Fruit fly (Drosophila melanogaster) whole organism, embryonic: Measurements from ENCODE around the gene Vha68-1.

ENCODE experiments used
- Aef1 ChIP-seq: fragments of 200-800 bp; sonication (Bioruptor generic); IDR thresholded peaks from 3 replicates; pipeline ENCODE4 v1.3.6; 2022; ENCODE audit warnings: missing biosample characterization, missing genetic modification characterization
- Atf-2 ChIP-seq: fragments of 200-800 bp; sonication (Bioruptor generic); optimal IDR thresholded peaks from 2 replicates; lab custom pipeline; 2016; ENCODE audit warnings: missing biosample characterization, missing genetic modification characterization
- Bdp1 ChIP-seq: fragments of 200-800 bp; sonication (Bioruptor generic); optimal IDR thresholded peaks from 3 replicates; lab custom pipeline; 2016; ENCODE audit warnings: missing biosample characterization, missing genetic modification characterization
- CG11085 ChIP-seq: fragments of 200-800 bp; sonication (Bioruptor generic); IDR thresholded peaks from 2 replicates; pipeline ENCODE4 v1.3.6; 2022; ENCODE audit warnings: missing biosample characterization, missing genetic modification characterization
- CG12299 ChIP-seq: fragments of 200-800 bp; sonication (Bioruptor generic); optimal IDR thresholded peaks from 2 replicates; lab custom pipeline; 2018; ENCODE audit warnings: missing biosample characterization, mild to moderate bottlenecking, missing genetic modification characterization
- CG12744 ChIP-seq: fragments of 200-800 bp; sonication (Bioruptor generic); optimal IDR thresholded peaks from 2 replicates; lab custom pipeline; 2016; ENCODE audit warnings: missing biosample characterization, missing genetic modification characterization
- CG12942 ChIP-seq: fragments of 200-800 bp; sonication (Bioruptor generic); optimal IDR thresholded peaks from 3 replicates; lab custom pipeline; 2016; ENCODE audit warnings: missing biosample characterization, missing genetic modification characterization
- CG13287 ChIP-seq: fragments of 200-800 bp; sonication (Bioruptor generic); IDR thresholded peaks from 2 replicates; pipeline ENCODE4 v1.3.6; 2022; ENCODE audit warnings: missing biosample characterization, missing genetic modification characterization; ENCODE audit not compliant: partially characterized antibody
- CG13624 ChIP-seq: fragments of 200-800 bp; sonication (Bioruptor generic); optimal IDR thresholded peaks from 2 replicates; lab custom pipeline; 2016; ENCODE audit warnings: missing biosample characterization, missing genetic modification characterization
- CG14441 ChIP-seq: fragments of 200-800 bp; sonication (Bioruptor generic); IDR thresholded peaks from 2 replicates; pipeline ENCODE4 v1.3.6; 2022; ENCODE audit warnings: missing biosample characterization, missing genetic modification characterization
- CG16863 ChIP-seq: fragments of 200-800 bp; sonication (Bioruptor generic); optimal IDR thresholded peaks from 3 replicates; lab custom pipeline; 2016; ENCODE audit warnings: missing biosample characterization, missing genetic modification characterization
- CG17359 ChIP-seq: fragments of 200-800 bp; sonication (Bioruptor generic); optimal IDR thresholded peaks from 3 replicates; lab custom pipeline; 2018; ENCODE audit warnings: missing biosample characterization, mild to moderate bottlenecking, missing genetic modification characterization, moderate library complexity
- CG17385 ChIP-seq: fragments of 200-800 bp; sonication (Bioruptor generic); optimal IDR thresholded peaks from 3 replicates; lab custom pipeline; 2018; ENCODE audit warnings: missing biosample characterization, mild to moderate bottlenecking, missing genetic modification characterization
- CG17802 ChIP-seq: fragments of 200-800 bp; sonication (Bioruptor generic); optimal IDR thresholded peaks from 2 replicates; lab custom pipeline; 2018; ENCODE audit warnings: missing biosample characterization, mild to moderate bottlenecking, missing genetic modification characterization, moderate library complexity
- CG17912 ChIP-seq: fragments of 200-800 bp; sonication (Bioruptor generic); optimal IDR thresholded peaks from 2 replicates; lab custom pipeline; 2018; ENCODE audit warnings: missing biosample characterization, mild to moderate bottlenecking, missing genetic modification characterization
- CG18011 ChIP-seq: fragments of 200-800 bp; sonication (Bioruptor generic); optimal IDR thresholded peaks from 2 replicates; lab custom pipeline; 2017; ENCODE audit warnings: missing biosample characterization, missing genetic modification characterization, mild to moderate bottlenecking, moderate library complexity, missing genotype
- CG3838 ChIP-seq: fragments of 200-800 bp; sonication (Bioruptor generic); optimal IDR thresholded peaks from 3 replicates; lab custom pipeline; 2016; ENCODE audit warnings: missing biosample characterization, missing genetic modification characterization
- CG3995 ChIP-seq: fragments of 200-800 bp; sonication (Bioruptor generic); optimal IDR thresholded peaks from 3 replicates; lab custom pipeline; 2016; ENCODE audit warnings: missing biosample characterization, missing genetic modification characterization
- CG6683 ChIP-seq: fragments of 200-800 bp; sonication (Bioruptor generic); optimal IDR thresholded peaks from 2 replicates; lab custom pipeline; 2017; ENCODE audit warnings: missing biosample characterization, mild to moderate bottlenecking, missing genetic modification characterization, missing genetic modification reagents
- CG6813 ChIP-seq: fragments of 200-800 bp; sonication (Bioruptor generic); optimal IDR thresholded peaks from 2 replicates; lab custom pipeline; 2017; ENCODE audit warnings: missing biosample characterization, missing genetic modification characterization, mild to moderate bottlenecking, moderate library complexity, missing genetic modification reagents
- CG7556 ChIP-seq: fragments of 200-800 bp; sonication (Bioruptor generic); optimal IDR thresholded peaks from 2 replicates; lab custom pipeline; 2017; ENCODE audit warnings: missing biosample characterization, mild to moderate bottlenecking, missing genetic modification characterization
- CG7987 ChIP-seq: fragments of 200-800 bp; sonication (Bioruptor generic); optimal IDR thresholded peaks from 2 replicates; lab custom pipeline; 2018; ENCODE audit warnings: missing biosample characterization, mild to moderate bottlenecking, missing genetic modification characterization, moderate library complexity
- CG8359 ChIP-seq: fragments of 200-800 bp; sonication (Bioruptor generic); optimal IDR thresholded peaks from 2 replicates; lab custom pipeline; 2017; ENCODE audit warnings: missing biosample characterization, mild to moderate bottlenecking, missing genetic modification characterization, borderline replicate concordance
- CG9797 ChIP-seq: fragments of 200-800 bp; sonication (Bioruptor generic); optimal IDR thresholded peaks from 3 replicates; lab custom pipeline; 2018; ENCODE audit warnings: missing biosample characterization, mild to moderate bottlenecking, missing genetic modification characterization
- CkIIα-i1 ChIP-seq: fragments of 200-800 bp; sonication (Bioruptor generic); IDR thresholded peaks from 2 replicates; pipeline ENCODE4 v1.3.6; 2022; ENCODE audit warnings: missing biosample characterization, missing genetic modification characterization
- Dll ChIP-seq: fragments of 200-800 bp; sonication (Bioruptor generic); IDR thresholded peaks from 4 replicates; pipeline ENCODE4 v1.3.6; 2022; ENCODE audit warnings: missing biosample characterization, missing genetic modification characterization; ENCODE audit not compliant: partially characterized antibody
- ERR ChIP-seq: fragments of 200-800 bp; sonication (Bioruptor generic); optimal IDR thresholded peaks from 2 replicates; lab custom pipeline; 2016; ENCODE audit warnings: missing biosample characterization, missing genetic modification characterization
- HmgD ChIP-seq: fragments of 200-800 bp; sonication (Bioruptor generic); optimal IDR thresholded peaks from 3 replicates; lab custom pipeline; 2016; ENCODE audit warnings: missing biosample characterization, missing genetic modification characterization
- Jarid2 ChIP-seq: fragments of 200-800 bp; sonication (Bioruptor generic); optimal IDR thresholded peaks from 3 replicates; lab custom pipeline; 2017; ENCODE audit warnings: mild to moderate bottlenecking, missing biosample characterization, missing genetic modification reagents, missing genetic modification characterization
- Nf-YA ChIP-seq: fragments of 200-800 bp; sonication (Bioruptor generic); IDR thresholded peaks from 2 replicates; pipeline ENCODE4 v1.3.6; 2022; ENCODE audit warnings: missing biosample characterization, missing genetic modification characterization
- Ssrp ChIP-seq: fragments of 200-800 bp; sonication (Bioruptor generic); optimal IDR thresholded peaks from 2 replicates; lab custom pipeline; 2018; ENCODE audit warnings: missing biosample characterization, mild to moderate bottlenecking, missing genetic modification characterization, moderate library complexity
- ap ChIP-seq: fragments of 200-800 bp; sonication (Bioruptor generic); IDR thresholded peaks from 2 replicates; pipeline ENCODE4 v1.3.6; 2022; ENCODE audit warnings: missing biosample characterization, missing genetic modification characterization
- bcd ChIP-seq: fragments of 200-800 bp; sonication (Bioruptor generic); optimal IDR thresholded peaks from 2 replicates; lab custom pipeline; 2017; ENCODE audit warnings: missing biosample characterization, mild to moderate bottlenecking, missing genetic modification characterization
- btn ChIP-seq: fragments of 200-800 bp; sonication (Bioruptor generic); optimal IDR thresholded peaks from 2 replicates; lab custom pipeline; 2016; ENCODE audit warnings: missing biosample characterization, missing genetic modification characterization
- cato ChIP-seq: fragments of 200-800 bp; sonication (Bioruptor generic); optimal IDR thresholded peaks from 2 replicates; lab custom pipeline; 2016; ENCODE audit warnings: missing biosample characterization, missing genetic modification characterization, borderline replicate concordance
- croc ChIP-seq: fragments of 200-800 bp; sonication (Bioruptor generic); conservative IDR thresholded peaks from 3 replicates; pipeline ENCODE4 v1.3.6; 2022; ENCODE audit warnings: missing biosample characterization, missing genetic modification characterization
- fu2 ChIP-seq: fragments of 200-800 bp; sonication (Bioruptor generic); optimal IDR thresholded peaks from 2 replicates; lab custom pipeline; 2016; ENCODE audit warnings: missing biosample characterization, missing genetic modification characterization
- hb ChIP-seq: fragments of 200-800 bp; sonication (Bioruptor generic); IDR thresholded peaks from 3 replicates; pipeline ENCODE4 v1.3.6; 2022; ENCODE audit warnings: missing biosample characterization, missing genetic modification characterization; ENCODE audit not compliant: partially characterized antibody
- luna ChIP-seq: fragments of 200-800 bp; sonication (Bioruptor generic); optimal IDR thresholded peaks from 2 replicates; lab custom pipeline; 2016; ENCODE audit warnings: missing biosample characterization, missing genetic modification characterization
- nmo ChIP-seq: fragments of 200-800 bp; sonication (Bioruptor generic); optimal IDR thresholded peaks from 2 replicates; lab custom pipeline; 2018; ENCODE audit warnings: missing biosample characterization, mild to moderate bottlenecking, missing genetic modification characterization, moderate library complexity
- pfk ChIP-seq: fragments of 200-800 bp; sonication (Bioruptor generic); optimal IDR thresholded peaks from 2 replicates; lab custom pipeline; 2018; ENCODE audit warnings: missing biosample characterization, mild to moderate bottlenecking, missing genetic modification characterization, moderate library complexity
- prd ChIP-seq, 3 experiments: fragments of >200 bp in 2 of 3; fragments of 200-800 bp in 1 of 3; sonication (Bioruptor generic) in 1 of 3; optimal IDR thresholded peaks in 2 of 3; IDR thresholded peaks in 1 of 3; 2 replicates in 2 of 3; 3 replicates in 1 of 3; pipeline versions ENCODE4 v1.3.6 to Lab custom; 2017 to 2022; ENCODE audit warnings: missing biosample characterization in 1 of 3, missing genetic modification characterization in 1 of 3
- pum ChIP-seq: fragments of 200-800 bp; sonication (Bioruptor generic); optimal IDR thresholded peaks from 2 replicates; lab custom pipeline; 2016; ENCODE audit warnings: missing biosample characterization, missing genetic modification characterization
- scrt ChIP-seq: fragments of 200-800 bp; sonication (Bioruptor generic); optimal IDR thresholded peaks from 2 replicates; lab custom pipeline; 2018; ENCODE audit warnings: missing biosample characterization, mild to moderate bottlenecking, missing genetic modification characterization, moderate library complexity
- sr ChIP-seq: fragments of 200-800 bp; sonication (Bioruptor generic); IDR thresholded peaks from 3 replicates; pipeline ENCODE4 v1.3.6; 2022; ENCODE audit warnings: missing biosample characterization, missing genetic modification characterization
- stc ChIP-seq: fragments of 200-800 bp; sonication (Bioruptor generic); IDR thresholded peaks from 2 replicates; pipeline ENCODE4 v1.3.6; 2022; ENCODE audit warnings: missing biosample characterization, missing genetic modification characterization
- trem ChIP-seq: fragments of 200-800 bp; optimal IDR thresholded peaks from 3 replicates; lab custom pipeline; 2019; ENCODE audit warnings: missing biosample characterization, mild to moderate bottlenecking, missing genetic modification characterization, moderate library complexity
- ttk ChIP-seq: fragments of 200-800 bp; sonication (Bioruptor generic); IDR thresholded peaks from 2 replicates; pipeline ENCODE4 v2.1.2; 2022; ENCODE audit warnings: missing biosample characterization, missing genetic modification characterization
- vnd ChIP-seq: fragments of 200-800 bp; sonication (Bioruptor generic); IDR thresholded peaks from 3 replicates; pipeline ENCODE4 v1.3.6; 2022; ENCODE audit warnings: missing biosample characterization, missing genetic modification characterization; ENCODE audit not compliant: partially characterized antibody
- zen2 ChIP-seq: fragments of 200-800 bp; sonication (Bioruptor generic); IDR thresholded peaks from 3 replicates; pipeline ENCODE4 v1.3.6; 2022; ENCODE audit warnings: missing biosample characterization, missing genetic modification characterization; ENCODE audit not compliant: partially characterized antibody

The Vha68-1 gene

DNA sequence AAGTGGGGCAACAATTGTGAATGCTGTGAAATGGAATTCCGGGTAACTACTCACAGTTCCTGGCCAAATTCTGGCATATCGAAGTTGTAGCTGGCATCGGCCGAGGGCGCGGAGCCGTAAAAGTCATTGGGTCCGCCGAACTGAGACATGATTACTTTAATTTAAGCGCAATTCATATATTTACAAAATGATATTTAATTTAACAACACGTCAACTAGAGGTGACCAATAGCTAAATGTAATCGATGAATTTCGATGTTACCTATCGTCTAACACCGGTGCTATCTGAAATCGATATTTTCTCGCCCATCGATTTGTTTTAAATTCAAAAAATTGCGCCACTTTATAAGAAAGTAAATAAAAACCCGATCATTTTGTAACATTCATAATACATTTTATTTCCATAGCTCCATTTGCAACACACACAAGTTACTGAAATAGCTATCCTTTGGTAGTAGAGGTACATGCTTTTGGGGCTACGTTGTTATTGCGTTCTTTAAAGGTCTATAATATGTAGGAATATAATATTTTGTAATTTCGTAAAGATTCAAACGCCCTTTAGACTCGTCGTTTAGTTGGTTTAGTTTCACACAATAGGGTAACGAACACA lies 3.4 kb downstream of the Vha68-1 start, which contains the start of gene Yip1d1 (continued):
- peak; percentile 5 for TF ChIP-seq nmo
- no peak for TF ChIP-seq Ssrp (tag; lab: Kevin White, UChicago)
- no peak for TF ChIP-seq CG7987 (GFP tag; lab: Kevin White, UChicago)
- no peak for TF ChIP-seq Aef1 (GFP tag; lab: Robert Waterston, UW)
- TF ChIP-seq CG14441 (GFP tag; lab: Robert Waterston, UW), result no peak
- TF ChIP-seq Atf-2 (GFP tag; lab: Kevin White, UChicago), result no peak
- no peak for TF ChIP-seq CG3838 (GFP tag; lab: Kevin White, UChicago)
- peak; percentile 2 for TF ChIP-seq CG9797 (GFP tag; lab: Kevin White, UChicago)
- no peak for TF ChIP-seq CG17802 (tag; lab: Kevin White, UChicago)
- peak; percentile 89 for TF ChIP-seq vnd (GFP tag; lab: Robert Waterston, UW)
- TF ChIP-seq stc (GFP tag; lab: Robert Waterston, UW), result no peak
- TF ChIP-seq CG12942 (GFP tag; lab: Kevin White, UChicago), result no peak
- no peak for TF ChIP-seq Nf-YA
- peak; percentile 31 for TF ChIP-seq trem
- no peak for TF ChIP-seq prd (optimal IDR thresholded peaks at IDR 0.05; lab: Kevin White, UChicago)
- TF ChIP-seq prd (GFP tag; IDR thresholded peaks at IDR 0.05; lab: Robert Waterston, UW), result no peak
- no peak for TF ChIP-seq CG16863 (GFP tag; lab: Kevin White, UChicago)
- TF ChIP-seq cato (GFP tag; lab: Kevin White, UChicago), result no peak
- no peak for TF ChIP-seq CG17912 (GFP tag; lab: Kevin White, UChicago)
- no peak for TF ChIP-seq CG17359 (tag; lab: Kevin White, UChicago)
- no peak for TF ChIP-seq CG6683 (GFP tag; lab: Kevin White, UChicago)
- no peak for TF ChIP-seq btn (GFP tag; lab: Kevin White, UChicago)
- peak; percentile 92 for TF ChIP-seq hb (GFP tag; lab: Robert Waterston, UW)
- TF ChIP-seq croc (GFP tag; lab: Robert Waterston, UW), result no peak
- TF ChIP-seq HmgD, result no peak
- peak; percentile 98 for TF ChIP-seq zen2 (GFP tag; lab: Robert Waterston, UW)
- TF ChIP-seq pum, result no peak
- no peak for TF ChIP-seq ERR (GFP tag; lab: Kevin White, UChicago)
- TF ChIP-seq sr (GFP tag; lab: Robert Waterston, UW), result no peak
- TF ChIP-seq CG18011, result no peak
- TF ChIP-seq CG13624 (GFP tag; lab: Kevin White, UChicago), result no peak
- TF ChIP-seq CG12744 (GFP tag; lab: Kevin White, UChicago), result no peak
- TF ChIP-seq Bdp1 (GFP tag; lab: Kevin White, UChicago), result no peak
- TF ChIP-seq ap, result no peak
- TF ChIP-seq CG3995, result no peak
- TF ChIP-seq scrt, result no peak
- no peak for TF ChIP-seq Jarid2
- peak; percentile 96 for TF ChIP-seq Dll (GFP tag; lab: Robert Waterston, UW)
- no peak for TF ChIP-seq CG12299
- TF ChIP-seq CkIIα-i1 (GFP tag; lab: Robert Waterston, UW), result no peak
- TF ChIP-seq CG6813 (GFP tag; lab: Kevin White, UChicago), result no peak
- TF ChIP-seq CG7556 (GFP tag; lab: Kevin White, UChicago), result no peak
- no peak for TF ChIP-seq ttk
- no peak for TF ChIP-seq CG8359 (GFP tag; lab: Kevin White, UChicago)
- peak; percentile 98 for TF ChIP-seq CG13287
- no peak for TF ChIP-seq bcd
- TF ChIP-seq pfk, result no peak
- TF ChIP-seq CG17385, result no peak
- TF ChIP-seq CG11085 (GFP tag; lab: Robert Waterston, UW), result no peak
- TF ChIP-seq fu2 (GFP tag; lab: Kevin White, UChicago), result no peak
- TF ChIP-seq luna (GFP tag; lab: Kevin White, UChicago), result no peak
